Fruit fly (Drosophila melanogaster) Kc167 (cell line): Measurements from ENCODE around the gene Rgl.

Source experiments
- Myc ChIP-seq: fragments of >200 bp; optimal IDR thresholded peaks from 2 replicates; lab custom pipeline; 2017; ENCODE audit warnings: missing external identifiers
- Sin3A ChIP-seq: fragments of >200 bp; optimal IDR thresholded peaks from 2 replicates; lab custom pipeline; 2018; ENCODE audit warnings: missing external identifiers
- h ChIP-seq: fragments of >200 bp; optimal IDR thresholded peaks from 3 replicates; lab custom pipeline; 2018; ENCODE audit warnings: missing external identifiers
- insv ChIP-seq: fragments of >200 bp; optimal IDR thresholded peaks from 3 replicates; lab custom pipeline; 2018; ENCODE audit warnings: missing external identifiers
- psq ChIP-seq: fragments of >200 bp; optimal IDR thresholded peaks from 2 replicates; lab custom pipeline; 2017; ENCODE audit warnings: missing external identifiers
- ttk ChIP-seq: sonication (Bioruptor generic); optimal IDR thresholded peaks from 2 replicates; lab custom pipeline; 2017; ENCODE audit warnings: missing external identifiers

The Rgl gene

dm6 chr3L:13925117-13925726, at the start of gene Rgl:
Rgl (minus strand) TSS chr3L:13925335.
- no peak for TF ChIP-seq insv (lab: Kevin White, UChicago)
- no peak for TF ChIP-seq ttk
- no peak for TF ChIP-seq h (lab: Kevin White, UChicago)
- no peak for TF ChIP-seq Myc (lab: Kevin White, UChicago)
- no peak for TF ChIP-seq psq (lab: Kevin White, UChicago)
- no peak for TF ChIP-seq Sin3A

- TF ChIP-seq Myc (lab: Kevin White, UChicago) (no peak), Sin3A (no peak), h (lab: Kevin White, UChicago) (no peak), ttk (no peak), insv (lab: Kevin White, UChicago) (no peak), psq (lab: Kevin White, UChicago) (no peak)
Measured at dm6 chr3L:13973377-13974111, 48.4 kb upstream of the Rgl start, which contains the start of the genes CG13738 and Hsc70-1. CG13738 (minus strand) TSS chr3L:13973477. Hsc70-1 (plus strand) TSS chr3L:13974061.

- TF ChIP-seq ttk (no peak), Myc (lab: Kevin White, UChicago) (no peak), insv (lab: Kevin White, UChicago) (no peak), h (lab: Kevin White, UChicago) (no peak), psq (lab: Kevin White, UChicago) (no peak), Sin3A (no peak)
Measured at dm6 chr3L:13965502-13965843, 40.3 kb upstream of the Rgl start.

- no peak for TF ChIP-seq psq (lab: Kevin White, UChicago)
- no peak for TF ChIP-seq Sin3A
- TF ChIP-seq ttk, result no peak
- TF ChIP-seq insv (lab: Kevin White, UChicago), result no peak
- TF ChIP-seq h (lab: Kevin White, UChicago), result no peak
- TF ChIP-seq Myc (lab: Kevin White, UChicago), result no peak
Measured at dm6 chr3L:13964635-13965501, 39.7 kb upstream of the Rgl start, which contains the start of the genes Meics, Nxf3 and ssp2. Meics (minus strand) TSS chr3L:13964702. Nxf3 (plus strand) TSS chr3L:13965203. ssp2 (plus strand) TSS chr3L:13965203.

- TF ChIP-seq Sin3A (no peak), psq (lab: Kevin White, UChicago) (no peak), Myc (lab: Kevin White, UChicago) (no peak), insv (lab: Kevin White, UChicago) (no peak), h (lab: Kevin White, UChicago) (no peak), ttk (no peak)
Measured at dm6 chr3L:13957789-13958188, 32.7 kb upstream of the Rgl start.

dm6 chr3L:13957212-13957668, 32.1 kb upstream of the Rgl start:
- TF ChIP-seq h (lab: Kevin White, UChicago) (no peak), insv (lab: Kevin White, UChicago) (no peak), ttk (no peak), Myc (lab: Kevin White, UChicago) (no peak), Sin3A (no peak), psq (lab: Kevin White, UChicago) (no peak)

dm6 chr3L:13956667-13957066, 31.5 kb upstream of the Rgl start:
- TF ChIP-seq psq (lab: Kevin White, UChicago) (no peak), Sin3A (no peak), h (lab: Kevin White, UChicago) (no peak), Myc (lab: Kevin White, UChicago) (no peak), insv (lab: Kevin White, UChicago) (no peak), ttk (no peak)

dm6 chr3L:13952484-13953048, 27.4 kb upstream of the Rgl start:
- TF ChIP-seq Myc (lab: Kevin White, UChicago) (no peak), psq (lab: Kevin White, UChicago) (no peak), ttk (no peak), Sin3A (no peak), insv (lab: Kevin White, UChicago) (no peak), h (lab: Kevin White, UChicago) (no peak)

dm6 chr3L:13951564-13951963, 26.4 kb upstream of the Rgl start:
- TF ChIP-seq psq (lab: Kevin White, UChicago) (no peak), insv (lab: Kevin White, UChicago) (no peak), Myc (lab: Kevin White, UChicago) (no peak), h (lab: Kevin White, UChicago) (no peak), ttk (no peak), Sin3A (no peak)

dm6 chr3L:13949440-13950066, 24.4 kb upstream of the Rgl start:
- TF ChIP-seq ttk, result no peak
- no peak for TF ChIP-seq h (lab: Kevin White, UChicago)
- TF ChIP-seq Sin3A, result no peak
- TF ChIP-seq psq (lab: Kevin White, UChicago), result no peak
- TF ChIP-seq insv (lab: Kevin White, UChicago), result no peak
- TF ChIP-seq Myc (lab: Kevin White, UChicago), result no peak

dm6 chr3L:13946003-13946402, 20.9 kb upstream of the Rgl start:
- no peak for TF ChIP-seq h (lab: Kevin White, UChicago)
- no peak for TF ChIP-seq Myc (lab: Kevin White, UChicago)
- TF ChIP-seq ttk, result no peak
- no peak for TF ChIP-seq Sin3A
- TF ChIP-seq insv (lab: Kevin White, UChicago), result no peak
- TF ChIP-seq psq (lab: Kevin White, UChicago), result no peak
